Fruit fly (Drosophila melanogaster) whole organism, prepupa: ENCODE data around the gene santa-maria.
A peak's percentile ranks its signal among the peaks of the same experiment; 100 is the strongest.

Experiments
- Blimp-1 ChIP-seq: fragments of 200-800 bp; sonication (Bioruptor generic); optimal IDR thresholded peaks from 3 replicates; lab custom pipeline; 2017; ENCODE audit warnings: missing biosample characterization, missing genetic modification characterization, mild to moderate bottlenecking, moderate library complexity, missing genetic modification reagents
- CG10669 ChIP-seq: fragments of 200-800 bp; sonication (Bioruptor generic); optimal IDR thresholded peaks from 3 replicates; lab custom pipeline; 2018; ENCODE audit warnings: missing biosample characterization, mild to moderate bottlenecking, missing genetic modification characterization, moderate library complexity
- CG11294 ChIP-seq: fragments of 200-800 bp; sonication (Bioruptor generic); IDR thresholded peaks from 2 replicates; pipeline ENCODE4 v1.3.6; 2022; ENCODE audit warnings: missing biosample characterization, missing genetic modification characterization
- CG11902 ChIP-seq: fragments of 200-800 bp; sonication (Bioruptor generic); optimal IDR thresholded peaks from 3 replicates; lab custom pipeline; 2016; ENCODE audit warnings: missing biosample characterization, missing genetic modification characterization
- CG3032 ChIP-seq: fragments of 200-800 bp; optimal IDR thresholded peaks from 2 replicates; lab custom pipeline; 2019; ENCODE audit warnings: missing biosample characterization, mild to moderate bottlenecking, missing genetic modification characterization, moderate library complexity
- CG31627 ChIP-seq: fragments of 200-800 bp; sonication (Bioruptor generic); optimal IDR thresholded peaks from 3 replicates; lab custom pipeline; 2016; ENCODE audit warnings: missing biosample characterization, missing genetic modification characterization
- CG34406 ChIP-seq: fragments of 200-800 bp; sonication (Bioruptor generic); optimal IDR thresholded peaks from 3 replicates; lab custom pipeline; 2016; ENCODE audit warnings: missing biosample characterization, missing genetic modification characterization
- CG4318 ChIP-seq: fragments of 200-800 bp; sonication (Bioruptor generic); optimal IDR thresholded peaks from 3 replicates; lab custom pipeline; 2017; ENCODE audit warnings: missing biosample characterization, mild to moderate bottlenecking, missing genetic modification characterization
- CG6276 ChIP-seq: fragments of 200-800 bp; sonication (Bioruptor generic); optimal IDR thresholded peaks from 2 replicates; lab custom pipeline; 2017; ENCODE audit warnings: missing biosample characterization, mild to moderate bottlenecking, missing genetic modification characterization
- CG7368 ChIP-seq: fragments of 200-800 bp; sonication (Bioruptor generic); optimal IDR thresholded peaks from 3 replicates; lab custom pipeline; 2016; ENCODE audit warnings: missing biosample characterization, missing genetic modification characterization
- CG8119 ChIP-seq: fragments of 200-800 bp; sonication (Bioruptor generic); IDR thresholded peaks from 3 replicates; pipeline ENCODE4 v1.3.6; 2022; ENCODE audit warnings: missing biosample characterization, missing genetic modification characterization
- CG8319 ChIP-seq: fragments of 200-800 bp; sonication (Bioruptor generic); optimal IDR thresholded peaks from 3 replicates; lab custom pipeline; 2016; ENCODE audit warnings: missing biosample characterization, missing genetic modification characterization
- CG8632 ChIP-seq: fragments of 200-800 bp; sonication (Bioruptor generic); optimal IDR thresholded peaks from 3 replicates; lab custom pipeline; 2016; ENCODE audit warnings: missing biosample characterization, missing genetic modification characterization
- CG9139 ChIP-seq: fragments of 200-800 bp; sonication (Bioruptor generic); optimal IDR thresholded peaks from 3 replicates; lab custom pipeline; 2017; ENCODE audit warnings: missing biosample characterization, mild to moderate bottlenecking, missing genetic modification characterization
- Eip78C ChIP-seq: fragments of 200-800 bp; sonication (Bioruptor generic); peaks from one replicate; lab custom pipeline; 2016; ENCODE audit warnings: missing biosample characterization, missing genetic modification characterization
- Eip93F ChIP-seq: fragments of 200-800 bp; sonication (Bioruptor generic); optimal IDR thresholded peaks from 2 replicates; lab custom pipeline; 2016; ENCODE audit warnings: missing biosample characterization, mild to moderate bottlenecking, missing genetic modification characterization
- Ets21C ChIP-seq: fragments of 200-800 bp; sonication (Bioruptor generic); optimal IDR thresholded peaks from 3 replicates; lab custom pipeline; 2016; ENCODE audit warnings: missing biosample characterization, missing genetic modification characterization
- Hr38 ChIP-seq: sonication (Bioruptor generic); optimal IDR thresholded peaks from 2 replicates; lab custom pipeline; 2016; ENCODE audit warnings: missing biosample characterization, missing genetic modification characterization
- Hr39 ChIP-seq: fragments of 200-800 bp; sonication (Bioruptor generic); optimal IDR thresholded peaks from 2 replicates; lab custom pipeline; 2016; ENCODE audit warnings: missing biosample characterization, missing genetic modification characterization
- Lpt ChIP-seq: fragments of 200-800 bp; sonication (Bioruptor generic); optimal IDR thresholded peaks from 3 replicates; lab custom pipeline; 2016; ENCODE audit warnings: missing biosample characterization, missing genetic modification characterization
- Met ChIP-seq: fragments of 200-800 bp; sonication (Bioruptor generic); optimal IDR thresholded peaks from 3 replicates; lab custom pipeline; 2016; ENCODE audit warnings: missing biosample characterization, missing genetic modification characterization
- Smox ChIP-seq: fragments of 200-800 bp; sonication (Bioruptor generic); optimal IDR thresholded peaks from 3 replicates; lab custom pipeline; 2016; ENCODE audit warnings: missing biosample characterization, missing genetic modification characterization
- Sox102F ChIP-seq: fragments of 200-800 bp; sonication (Bioruptor generic); optimal IDR thresholded peaks from 2 replicates; lab custom pipeline; 2016; ENCODE audit warnings: missing biosample characterization, mild to moderate bottlenecking, missing genetic modification characterization
- Sox14 ChIP-seq: fragments of 200-800 bp; sonication (Bioruptor generic); optimal IDR thresholded peaks from 3 replicates; lab custom pipeline; 2016; ENCODE audit warnings: missing biosample characterization, missing genetic modification characterization
- Sox15 ChIP-seq: fragments of 200-800 bp; sonication (Bioruptor generic); optimal IDR thresholded peaks from 3 replicates; lab custom pipeline; 2016; ENCODE audit warnings: missing biosample characterization, missing genetic modification characterization
- achi ChIP-seq: fragments of 200-800 bp; sonication (Bioruptor generic); optimal IDR thresholded peaks from 3 replicates; lab custom pipeline; 2016; ENCODE audit warnings: missing biosample characterization, missing genetic modification characterization
- cyc ChIP-seq: fragments of 200-800 bp; sonication (Bioruptor generic); optimal IDR thresholded peaks from 3 replicates; lab custom pipeline; 2016; ENCODE audit warnings: missing biosample characterization, missing genetic modification characterization
- dac ChIP-seq: fragments of 200-800 bp; sonication (Bioruptor generic); optimal IDR thresholded peaks from 2 replicates; lab custom pipeline; 2017; ENCODE audit warnings: missing biosample characterization, mild to moderate bottlenecking, missing genetic modification characterization
- eg ChIP-seq: fragments of 200-800 bp; sonication (Bioruptor generic); IDR thresholded peaks from 3 replicates; pipeline ENCODE4 v1.3.6; 2022; ENCODE audit warnings: missing biosample characterization, missing genetic modification characterization
- esn ChIP-seq: fragments of 200-800 bp; sonication (Bioruptor generic); optimal IDR thresholded peaks from 2 replicates; lab custom pipeline; 2016; ENCODE audit warnings: missing biosample characterization, mild to moderate bottlenecking, missing genetic modification characterization, moderate library complexity
- fd85E ChIP-seq: fragments of 200-800 bp; sonication (Bioruptor generic); optimal IDR thresholded peaks from 3 replicates; lab custom pipeline; 2016; ENCODE audit warnings: missing biosample characterization, missing genetic modification characterization
- fkh ChIP-seq: fragments of 200-800 bp; sonication (Bioruptor generic); optimal IDR thresholded peaks from 3 replicates; lab custom pipeline; 2017; ENCODE audit warnings: missing biosample characterization, mild to moderate bottlenecking, missing genetic modification characterization, moderate library complexity
- pdm3 ChIP-seq: fragments of 200-800 bp; sonication (Bioruptor generic); optimal IDR thresholded peaks from 3 replicates; lab custom pipeline; 2016; ENCODE audit warnings: missing biosample characterization, missing genetic modification characterization
- salr ChIP-seq, 2 experiments: fragments of 200-800 bp; sonication (Bioruptor generic); optimal IDR thresholded peaks; 3 replicates each; lab custom pipeline; 2016 to 2018; ENCODE audit warnings: missing biosample characterization in 2 of 2, missing genetic modification characterization in 2 of 2, mild to moderate bottlenecking in 1 of 2
- spab ChIP-seq: fragments of 200-800 bp; sonication (Bioruptor generic); optimal IDR thresholded peaks from 2 replicates; lab custom pipeline; 2017; ENCODE audit warnings: missing biosample characterization, mild to moderate bottlenecking, missing genetic modification characterization, missing genetic modification reagents
- ss ChIP-seq, 2 experiments: fragments of 200-800 bp; sonication (Bioruptor generic); optimal IDR thresholded peaks; 2 replicates in 1 of 2; 3 replicates in 1 of 2; lab custom pipeline; 2017 to 2018; ENCODE audit warnings: mild to moderate bottlenecking in 2 of 2, missing biosample characterization in 2 of 2, missing genetic modification characterization in 2 of 2, moderate library complexity in 1 of 2
- topi ChIP-seq: fragments of 200-800 bp; sonication (Bioruptor generic); optimal IDR thresholded peaks from 3 replicates; lab custom pipeline; 2016; ENCODE audit warnings: missing biosample characterization, missing genetic modification characterization
- vri ChIP-seq: fragments of 200-800 bp; sonication (Bioruptor generic); optimal IDR thresholded peaks from 3 replicates; lab custom pipeline; 2016; ENCODE audit warnings: missing biosample characterization, mild to moderate bottlenecking, missing genetic modification characterization

The santa-maria gene

DNA sequence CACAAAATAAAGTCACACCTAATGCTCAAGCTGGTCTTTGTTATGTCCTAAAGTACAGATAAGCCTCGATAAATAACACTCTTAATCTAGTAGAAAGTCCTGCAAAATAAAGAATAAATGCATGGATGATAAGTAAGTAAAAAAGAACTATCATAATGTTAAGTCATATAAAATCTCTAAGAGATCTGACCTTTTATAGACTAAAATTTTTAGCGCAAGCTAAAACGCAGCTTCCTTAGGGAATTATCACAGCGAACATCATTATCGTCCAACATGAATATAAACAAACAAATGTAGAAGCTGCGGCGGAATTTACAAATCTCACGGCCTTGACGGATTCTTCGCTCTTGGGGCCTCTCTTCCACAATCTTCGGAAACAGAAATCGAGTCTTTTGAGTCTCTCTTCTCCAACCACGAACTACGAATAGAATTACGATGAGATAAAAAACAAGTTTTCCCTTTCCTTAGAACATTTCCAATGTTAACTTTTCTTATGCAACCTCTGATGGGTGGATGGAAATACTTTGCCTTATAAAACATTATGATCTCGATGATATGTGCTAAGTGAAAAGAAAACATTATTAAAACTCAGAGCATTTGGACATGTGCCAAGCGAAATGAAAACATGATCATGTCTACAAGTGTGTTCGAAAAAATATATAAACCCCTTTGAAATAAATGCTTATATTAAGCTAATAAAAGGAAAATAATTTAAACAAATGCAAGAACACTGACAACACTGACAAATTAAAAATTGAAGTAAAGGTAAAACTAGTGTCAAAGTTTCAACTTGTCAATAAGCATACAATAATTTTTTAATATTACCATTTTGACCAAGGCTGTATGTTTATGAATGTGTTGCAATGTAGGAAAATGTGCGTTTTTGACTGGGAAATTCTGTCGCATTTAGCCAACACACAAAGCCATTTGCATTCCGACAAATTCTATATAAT is 43.6 kb upstream of the santa-maria start (continued):
- 0 out of 3 replicates have a peak, but pooled peaks have one; percentile 50 for TF ChIP-seq eg (GFP tag; lab: Robert Waterston, UW)
- TF ChIP-seq salr (GFP tag; optimal IDR thresholded peaks at IDR 0.05; lab: Kevin White, UChicago): peak in 1 of 2 experiments; percentile 24
- TF ChIP-seq Met: no peak
- TF ChIP-seq Hr38 (GFP tag; lab: Kevin White, UChicago): no peak
- TF ChIP-seq achi: peak; percentile 12
- no peak for TF ChIP-seq vri (GFP tag; lab: Kevin White, UChicago)
- no peak for TF ChIP-seq spab
- no peak for TF ChIP-seq Sox15 (GFP tag; lab: Kevin White, UChicago)
- TF ChIP-seq CG7368 (GFP tag; lab: Kevin White, UChicago): no peak
- TF ChIP-seq Eip93F (GFP tag; lab: Kevin White, UChicago): no peak
- TF ChIP-seq Smox (GFP tag; lab: Kevin White, UChicago): no peak
- TF ChIP-seq CG11902 (GFP tag; lab: Kevin White, UChicago): no peak
- no peak for TF ChIP-seq Ets21C
- no peak for TF ChIP-seq cyc (GFP tag; lab: Kevin White, UChicago)
- TF ChIP-seq fd85E: no peak
- no peak for TF ChIP-seq CG8319
- peak; percentile 62 for TF ChIP-seq CG6276 (GFP tag; lab: Kevin White, UChicago)
- no peak for TF ChIP-seq CG8632 (GFP tag; lab: Kevin White, UChicago)
- TF ChIP-seq CG8119 (GFP tag; lab: Robert Waterston, UW): 0 out of 3 replicates have a peak, but pooled peaks have one; percentile 37
- no peak for TF ChIP-seq CG3032 (tag; lab: Kevin White, UChicago)
- TF ChIP-seq Sox14 (GFP tag; lab: Kevin White, UChicago): no peak
- TF ChIP-seq Blimp-1 (GFP tag; lab: Kevin White, UChicago): no peak
- no peak for TF ChIP-seq Lpt
- TF ChIP-seq fkh (GFP tag; lab: Kevin White, UChicago): no peak
- TF ChIP-seq CG4318 (GFP tag; lab: Kevin White, UChicago): no peak
- peak; percentile 82 for TF ChIP-seq Eip78C
- peak; percentile 8 for TF ChIP-seq CG10669
- peak; percentile 14 for TF ChIP-seq Hr39 (GFP tag; lab: Kevin White, UChicago)
- TF ChIP-seq CG9139 (GFP tag; lab: Kevin White, UChicago): no peak
- TF ChIP-seq CG34406: no peak
- no peak for TF ChIP-seq CG31627 (GFP tag; lab: Kevin White, UChicago)
- peak; percentile 31 for TF ChIP-seq pdm3 (GFP tag; lab: Kevin White, UChicago)
- no peak for TF ChIP-seq dac (GFP tag; lab: Kevin White, UChicago)
- TF ChIP-seq Sox102F (GFP tag; lab: Kevin White, UChicago): no peak

DNA sequence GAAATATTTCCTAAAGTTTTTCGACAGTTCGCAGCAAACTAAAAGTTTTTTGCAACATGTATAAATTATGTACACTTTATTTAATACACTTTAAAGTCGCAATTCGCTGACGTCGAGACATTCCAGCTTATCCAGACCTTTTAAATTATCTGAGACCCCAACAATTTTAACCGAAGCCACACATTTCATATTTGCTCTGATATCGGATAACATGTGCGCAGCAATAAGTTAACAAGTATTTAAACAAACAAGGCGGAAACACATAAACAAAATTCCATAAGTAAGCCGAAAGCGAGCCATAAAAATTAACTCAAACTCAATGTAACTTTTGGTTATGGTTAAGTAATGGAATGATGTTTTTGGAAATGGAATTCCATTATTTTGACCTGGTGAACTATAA is 42.4 kb upstream of the santa-maria start:
- peak; percentile 3 for TF ChIP-seq esn (GFP tag; lab: Kevin White, UChicago)
- no peak for TF ChIP-seq CG8319
- TF ChIP-seq CG11294 (GFP tag; lab: Robert Waterston, UW): no peak
- no peak for TF ChIP-seq topi (GFP tag; lab: Kevin White, UChicago)
- peak; percentile 10 for TF ChIP-seq fkh (GFP tag; lab: Kevin White, UChicago)
- TF ChIP-seq CG11902 (GFP tag; lab: Kevin White, UChicago): no peak
- TF ChIP-seq spab: no peak
- TF ChIP-seq ss (GFP tag; optimal IDR thresholded peaks at IDR 0.05; lab: Kevin White, UChicago): no peak
- TF ChIP-seq eg (GFP tag; lab: Robert Waterston, UW): no peak
